Worm (Caenorhabditis elegans) whole organism, mixed stage, embryonic: ENCODE results near the gene R04E5.7.

Experiments
- blmp-1 ChIP-seq: fragments of 150-350 bp; optimal IDR thresholded peaks from 2 replicates; lab custom pipeline; 2014; ENCODE audit warnings: missing biosample characterization, missing genetic modification characterization
- lin-13 ChIP-seq: fragments of 150-350 bp; optimal IDR thresholded peaks from 2 replicates; lab custom pipeline; 2014; ENCODE audit warnings: missing biosample characterization, missing genetic modification characterization
- nhr-237 ChIP-seq: fragments of 150-350 bp; optimal IDR thresholded peaks from 2 replicates; lab custom pipeline; 2014; ENCODE audit warnings: missing biosample characterization, missing genetic modification characterization
- nhr-28 ChIP-seq: fragments of 150-350 bp; optimal IDR thresholded peaks from 2 replicates; lab custom pipeline; 2014; ENCODE audit warnings: missing biosample characterization, missing genetic modification characterization
- pha-4 ChIP-seq: fragments of 150-350 bp; optimal IDR thresholded peaks from 2 replicates; lab custom pipeline; 2018; ENCODE audit warnings: missing biosample characterization, missing genetic modification reagents, missing genetic modification characterization
- unc-39 ChIP-seq: fragments of 150-350 bp; optimal IDR thresholded peaks from 2 replicates; lab custom pipeline; 2014; ENCODE audit warnings: missing biosample characterization, missing genetic modification characterization
- zip-8 ChIP-seq: fragments of 150-350 bp; optimal IDR thresholded peaks from 2 replicates; lab custom pipeline; 2014; ENCODE audit warnings: missing biosample characterization, missing genetic modification characterization

ce11 chrX:8810908-8811307 lies 13.8 kb upstream of the R04E5.7 start, which contains the start of gene R04E5.9:
- TF ChIP-seq zip-8 (tag; lab: Kevin White, UChicago) (no peak), pha-4 (tag; lab: Kevin White, UChicago) (peak; percentile 75), unc-39 (no peak), blmp-1 (tag; lab: Kevin White, UChicago) (no peak), lin-13 (peak; percentile 30), nhr-237 (tag; lab: Kevin White, UChicago) (peak; percentile 64), nhr-28 (no peak)
